Worm (Caenorhabditis elegans) whole organism, mixed stage, embryonic: Measurements from ENCODE around the gene txbp-3.

Experiments used
- elt-1 ChIP-seq: sonication (generic microtip); optimal IDR thresholded peaks from 2 replicates; lab custom pipeline; 2017; ENCODE audit warnings: missing genetic modification characterization, mild to moderate bottlenecking, missing compliant biosample characterization, antibody characterized with exemption, moderate library complexity, borderline replicate concordance; ENCODE audit not compliant: insufficient read depth
- hlh-1 ChIP-seq: fragments of 150-350 bp; optimal IDR thresholded peaks from 2 replicates; lab custom pipeline; 2014; ENCODE audit warnings: missing biosample characterization, missing genetic modification reagents, missing genetic modification characterization
- mab-5 ChIP-seq: fragments of 150-350 bp; optimal IDR thresholded peaks from 2 replicates; lab custom pipeline; 2014; ENCODE audit warnings: missing biosample characterization, missing genetic modification characterization
- nhr-237 ChIP-seq: fragments of 150-350 bp; optimal IDR thresholded peaks from 2 replicates; lab custom pipeline; 2014; ENCODE audit warnings: missing biosample characterization, missing genetic modification characterization
- snpc-4 ChIP-seq: fragments of 150-350 bp; optimal IDR thresholded peaks from 2 replicates; lab custom pipeline; 2014; ENCODE audit warnings: missing biosample characterization, missing genetic modification characterization
- unc-39 ChIP-seq: fragments of 150-350 bp; optimal IDR thresholded peaks from 2 replicates; lab custom pipeline; 2014; ENCODE audit warnings: missing biosample characterization, missing genetic modification characterization

- TF ChIP-seq nhr-237 (tag; lab: Kevin White, UChicago) (no peak), elt-1 (tag; lab: Kevin White, UChicago) (no peak), snpc-4 (tag; lab: Kevin White, UChicago) (no peak), unc-39 (no peak), mab-5 (tag; lab: Kevin White, UChicago) (no peak), hlh-1 (no peak)
Measured at ce11 chrIII:5027219-5027618, 20.0 kb downstream of the txbp-3 start.
